Fruit fly (Drosophila melanogaster) whole organism, embryonic: Measurements from ENCODE around the gene Dtg.

Experiments used
- Antp ChIP-seq: fragments of 200-800 bp; sonication (Bioruptor generic); optimal IDR thresholded peaks from 3 replicates; lab custom pipeline; 2016; ENCODE audit warnings: missing biosample characterization, missing genetic modification characterization
- B-H2 ChIP-seq: fragments of 200-800 bp; sonication (Bioruptor generic); optimal IDR thresholded peaks from 2 replicates; lab custom pipeline; 2018; ENCODE audit warnings: missing biosample characterization, mild to moderate bottlenecking, missing genetic modification characterization
- CG10543 ChIP-seq: fragments of 200-800 bp; sonication (Bioruptor generic); optimal IDR thresholded peaks from 3 replicates; lab custom pipeline; 2017; ENCODE audit warnings: missing biosample characterization, mild to moderate bottlenecking, missing genetic modification characterization, moderate library complexity
- CG12659 ChIP-seq: fragments of 200-800 bp; sonication (Bioruptor generic); optimal IDR thresholded peaks from 3 replicates; lab custom pipeline; 2017; ENCODE audit warnings: mild to moderate bottlenecking, missing biosample characterization, missing genetic modification reagents, missing genetic modification characterization
- CG12769 ChIP-seq: fragments of 200-800 bp; sonication (Bioruptor generic); optimal IDR thresholded peaks from 2 replicates; lab custom pipeline; 2019; ENCODE audit warnings: missing biosample characterization, mild to moderate bottlenecking, missing genetic modification characterization, moderate library complexity
- CG13287 ChIP-seq: fragments of 200-800 bp; sonication (Bioruptor generic); IDR thresholded peaks from 2 replicates; pipeline ENCODE4 v1.3.6; 2022; ENCODE audit warnings: missing biosample characterization, missing genetic modification characterization; ENCODE audit not compliant: partially characterized antibody
- CG13424 ChIP-seq: fragments of 200-800 bp; sonication (Bioruptor generic); optimal IDR thresholded peaks from 2 replicates; lab custom pipeline; 2019; ENCODE audit warnings: missing biosample characterization, mild to moderate bottlenecking, missing genetic modification characterization, moderate library complexity
- CG13624 ChIP-seq: fragments of 200-800 bp; sonication (Bioruptor generic); optimal IDR thresholded peaks from 2 replicates; lab custom pipeline; 2016; ENCODE audit warnings: missing biosample characterization, missing genetic modification characterization
- CG15011 ChIP-seq: fragments of 200-800 bp; sonication (Bioruptor generic); optimal IDR thresholded peaks from 3 replicates; lab custom pipeline; 2018; ENCODE audit warnings: missing biosample characterization, mild to moderate bottlenecking, missing genetic modification characterization
- CG15269 ChIP-seq: fragments of 200-800 bp; sonication (Bioruptor generic); optimal IDR thresholded peaks from 2 replicates; lab custom pipeline; 2018; ENCODE audit warnings: missing biosample characterization, mild to moderate bottlenecking, missing genetic modification characterization, moderate library complexity
- CG17361 ChIP-seq: fragments of 200-800 bp; sonication (Bioruptor generic); IDR thresholded peaks from 3 replicates; pipeline ENCODE4 v1.3.6; 2022; ENCODE audit warnings: missing biosample characterization, missing genetic modification characterization
- CG18599 ChIP-seq: fragments of 200-800 bp; sonication (Bioruptor generic); optimal IDR thresholded peaks from 3 replicates; lab custom pipeline; 2017; ENCODE audit warnings: missing biosample characterization, missing genetic modification characterization, mild to moderate bottlenecking, moderate library complexity, missing genetic modification reagents
- CG2199 ChIP-seq: fragments of 200-800 bp; sonication (Bioruptor generic); IDR thresholded peaks from 3 replicates; pipeline ENCODE4 v1.3.6; 2022; ENCODE audit warnings: missing biosample characterization, missing genetic modification characterization
- CG2678 ChIP-seq: fragments of 200-800 bp; sonication (Bioruptor generic); optimal IDR thresholded peaks from 3 replicates; lab custom pipeline; 2019; ENCODE audit warnings: missing biosample characterization, mild to moderate bottlenecking, missing genetic modification characterization, moderate library complexity
- CG7839 ChIP-seq: fragments of 200-800 bp; sonication (Bioruptor generic); optimal IDR thresholded peaks from 3 replicates; lab custom pipeline; 2018; ENCODE audit warnings: missing biosample characterization, mild to moderate bottlenecking, missing genetic modification characterization, moderate library complexity
- CG8388 ChIP-seq: fragments of 200-800 bp; sonication (Bioruptor generic); optimal IDR thresholded peaks from 2 replicates; lab custom pipeline; 2019; ENCODE audit warnings: missing biosample characterization, mild to moderate bottlenecking, missing genetic modification characterization, moderate library complexity
- CG9817 ChIP-seq: fragments of 200-800 bp; sonication (Bioruptor generic); optimal IDR thresholded peaks from 2 replicates; lab custom pipeline; 2018; ENCODE audit warnings: missing biosample characterization, mild to moderate bottlenecking, missing genetic modification characterization, moderate library complexity
- D19B ChIP-seq: fragments of 200-800 bp; sonication (Bioruptor generic); optimal IDR thresholded peaks from 2 replicates; lab custom pipeline; 2017; ENCODE audit warnings: missing biosample characterization, mild to moderate bottlenecking, missing genetic modification characterization
- Dip3 ChIP-seq: fragments of 200-800 bp; sonication (Bioruptor generic); optimal IDR thresholded peaks from 3 replicates; lab custom pipeline; 2016; ENCODE audit warnings: missing biosample characterization, missing genetic modification characterization
- Ets97D ChIP-seq: fragments of 200-800 bp; sonication (Bioruptor generic); optimal IDR thresholded peaks from 3 replicates; lab custom pipeline; 2016; ENCODE audit warnings: missing biosample characterization, missing genetic modification characterization
- HHEX ChIP-seq: fragments of 200-800 bp; sonication (Bioruptor generic); optimal IDR thresholded peaks from 3 replicates; lab custom pipeline; 2017; ENCODE audit warnings: missing biosample characterization, mild to moderate bottlenecking, missing genetic modification characterization, missing genetic modification reagents
- HLH3B ChIP-seq: fragments of 200-800 bp; sonication (Bioruptor generic); IDR thresholded peaks from 2 replicates; pipeline ENCODE4 v1.3.6; 2022; ENCODE audit warnings: missing biosample characterization, missing genetic modification characterization
- Hmr ChIP-seq: fragments of 200-800 bp; sonication (Bioruptor generic); optimal IDR thresholded peaks from 3 replicates; lab custom pipeline; 2017; ENCODE audit warnings: mild to moderate bottlenecking, missing biosample characterization, missing genetic modification reagents, missing genetic modification characterization
- MESR4 ChIP-seq: fragments of 200-800 bp; sonication (Bioruptor generic); optimal IDR thresholded peaks from 2 replicates; lab custom pipeline; 2018; ENCODE audit warnings: missing biosample characterization, mild to moderate bottlenecking, missing genetic modification characterization, moderate library complexity
- Med ChIP-seq: fragments of 200-800 bp; sonication (Bioruptor generic); peaks from one replicate; lab custom pipeline; 2016; ENCODE audit warnings: missing biosample characterization, missing genetic modification characterization, mild to moderate bottlenecking, inconsistent platforms, moderate library complexity
- PHDP ChIP-seq: fragments of 200-800 bp; sonication (Bioruptor generic); optimal IDR thresholded peaks from 3 replicates; lab custom pipeline; 2018; ENCODE audit warnings: missing biosample characterization, mild to moderate bottlenecking, missing genetic modification characterization, moderate library complexity
- Pdp1 ChIP-seq, 2 experiments: fragments of 200-800 bp; sonication (Bioruptor generic); optimal IDR thresholded peaks; 3 replicates each; lab custom pipeline; 2016; ENCODE audit warnings: missing biosample characterization in 2 of 2, missing genetic modification characterization in 2 of 2, mild to moderate bottlenecking in 1 of 2, moderate library complexity in 1 of 2
- Rfx ChIP-seq: fragments of 200-800 bp; sonication (Bioruptor generic); IDR thresholded peaks from 2 replicates; pipeline ENCODE4 v1.3.6; 2022; ENCODE audit warnings: missing biosample characterization, missing genetic modification characterization
- Sry-δ ChIP-seq: fragments of 200-800 bp; sonication (Bioruptor generic); optimal IDR thresholded peaks from 2 replicates; lab custom pipeline; 2016; ENCODE audit warnings: missing biosample characterization, missing genetic modification characterization
- Ssrp ChIP-seq: fragments of 200-800 bp; sonication (Bioruptor generic); optimal IDR thresholded peaks from 2 replicates; lab custom pipeline; 2018; ENCODE audit warnings: missing biosample characterization, mild to moderate bottlenecking, missing genetic modification characterization, moderate library complexity
- abd-A ChIP-seq: fragments of 200-800 bp; sonication (Bioruptor generic); optimal IDR thresholded peaks from 3 replicates; lab custom pipeline; 2019; ENCODE audit warnings: missing biosample characterization, mild to moderate bottlenecking, missing genetic modification characterization, moderate library complexity
- ac ChIP-seq: fragments of 200-800 bp; sonication (Bioruptor generic); optimal IDR thresholded peaks from 3 replicates; lab custom pipeline; 2017; ENCODE audit warnings: missing biosample characterization, mild to moderate bottlenecking, missing genetic modification characterization
- ap ChIP-seq: fragments of 200-800 bp; sonication (Bioruptor generic); IDR thresholded peaks from 2 replicates; pipeline ENCODE4 v1.3.6; 2022; ENCODE audit warnings: missing biosample characterization, missing genetic modification characterization
- caup ChIP-seq: fragments of 200-800 bp; sonication (Bioruptor generic); optimal IDR thresholded peaks from 3 replicates; lab custom pipeline; 2017; ENCODE audit warnings: missing biosample characterization, mild to moderate bottlenecking, missing genetic modification characterization, moderate library complexity; ENCODE audit not compliant: severe bottlenecking
- chinmo ChIP-seq: fragments of 200-800 bp; sonication (Bioruptor generic); IDR thresholded peaks from 4 replicates; pipeline ENCODE4 v1.3.6; 2022; ENCODE audit warnings: missing biosample characterization, missing genetic modification characterization; ENCODE audit not compliant: partially characterized antibody
- dm ChIP-seq: fragments of 200-800 bp; sonication (Bioruptor generic); optimal IDR thresholded peaks from 3 replicates; lab custom pipeline; 2016; ENCODE audit warnings: missing biosample characterization, missing genetic modification characterization
- dmrt11E ChIP-seq: fragments of 200-800 bp; sonication (Bioruptor generic); optimal IDR thresholded peaks from 3 replicates; lab custom pipeline; 2018; ENCODE audit warnings: missing biosample characterization, mild to moderate bottlenecking, missing genetic modification characterization, moderate library complexity
- dysf ChIP-seq: fragments of 200-800 bp; sonication (Bioruptor generic); IDR thresholded peaks from 3 replicates; pipeline ENCODE4 v1.3.6; 2022; ENCODE audit warnings: missing biosample characterization, missing genetic modification characterization
- esg ChIP-seq: fragments of 200-800 bp; sonication (Bioruptor generic); conservative IDR thresholded peaks from 2 replicates; pipeline ENCODE4 v1.3.6; 2022; ENCODE audit warnings: missing biosample characterization, missing genetic modification characterization
- gce ChIP-seq: fragments of 200-800 bp; sonication (Bioruptor generic); IDR thresholded peaks from 3 replicates; pipeline ENCODE4 v1.3.6; 2022; ENCODE audit warnings: missing biosample characterization, missing genetic modification characterization
- gro ChIP-seq: fragments of 200-800 bp; sonication (Bioruptor generic); optimal IDR thresholded peaks from 2 replicates; lab custom pipeline; 2016; ENCODE audit warnings: missing biosample characterization, missing genetic modification characterization
- inv ChIP-seq: fragments of 200-800 bp; sonication (Bioruptor generic); IDR thresholded peaks from 2 replicates; pipeline ENCODE4 v1.3.6; 2022; ENCODE audit warnings: missing biosample characterization, missing genetic modification characterization; ENCODE audit not compliant: partially characterized antibody
- kni ChIP-seq: fragments of 200-800 bp; sonication (Bioruptor generic); optimal IDR thresholded peaks from 3 replicates; lab custom pipeline; 2017; ENCODE audit warnings: mild to moderate bottlenecking, missing biosample characterization, missing genetic modification reagents, missing genetic modification characterization
- otp ChIP-seq: fragments of 200-800 bp; sonication (Bioruptor generic); IDR thresholded peaks from 3 replicates; pipeline ENCODE4, ENCODE4 v1.3.6; 2022; ENCODE audit warnings: missing biosample characterization, missing genetic modification characterization
- sd ChIP-seq: fragments of 200-800 bp; sonication (Bioruptor generic); optimal IDR thresholded peaks from 3 replicates; lab custom pipeline; 2018; ENCODE audit warnings: missing biosample characterization, mild to moderate bottlenecking, missing genetic modification characterization, moderate library complexity
- sens ChIP-seq: fragments of 200-800 bp; sonication (Bioruptor generic); peaks from one replicate; lab custom pipeline; 2016; ENCODE audit warnings: missing biosample characterization, missing genetic modification characterization
- tin ChIP-seq: fragments of 200-800 bp; sonication (Bioruptor generic); optimal IDR thresholded peaks from 3 replicates; lab custom pipeline; 2016; ENCODE audit warnings: missing biosample characterization, missing genetic modification characterization

Gene Dtg

dm6 chr3R:12654253-12654623 lies 6.4 kb downstream of the Dtg start, which contains the start of gene CG6225 (continued):
- TF ChIP-seq CG17361 (0 out of 3 replicates have a peak, but pooled peaks have one; percentile 6), otp (0 out of 3 replicates have a peak, but pooled peaks have one; percentile 2), chinmo (GFP tag; lab: Robert Waterston, UW) (peak; percentile 30; the same call in 1 of the 4 replicates)

dm6 chr3R:12656946-12657566 lies 9.2 kb downstream of the Dtg start:
- TF ChIP-seq ac (GFP tag; lab: Kevin White, UChicago) (no peak), CG13624 (GFP tag; lab: Kevin White, UChicago) (peak; percentile 14), ap (GFP tag; lab: Robert Waterston, UW) (no peak), CG13287 (no peak), Dip3 (GFP tag; lab: Kevin White, UChicago) (peak; percentile 21), HHEX (GFP tag; lab: Kevin White, UChicago) (peak; percentile 37), Pdp1 (GFP tag; optimal IDR thresholded peaks at IDR 0.05; lab: Kevin White, UChicago) (no peak), sd (tag; lab: Kevin White, UChicago) (peak; percentile 76), tin (GFP tag; lab: Kevin White, UChicago) (no peak), CG13424 (tag; lab: Kevin White, UChicago) (peak; percentile 8), abd-A (tag; lab: Kevin White, UChicago) (peak; percentile 12), CG7839 (tag; lab: Kevin White, UChicago) (peak; percentile 39), HLH3B (GFP tag; lab: Robert Waterston, UW) (no peak), Hmr (GFP tag; lab: Kevin White, UChicago) (peak; percentile 63), dmrt11E (tag; lab: Kevin White, UChicago) (no peak), Ets97D (GFP tag; lab: Kevin White, UChicago) (no peak), Sry-δ (GFP tag; lab: Kevin White, UChicago) (no peak), kni (GFP tag; lab: Kevin White, UChicago) (no peak), dysf (peak; percentile 27; the same call in 1 of the 3 replicates), Med (GFP tag; lab: Kevin White, UChicago) (peak; percentile 71), Rfx (GFP tag; lab: Robert Waterston, UW) (peak; percentile 53), sens (GFP tag; lab: Kevin White, UChicago) (peak; percentile 76), CG12659 (GFP tag; lab: Kevin White, UChicago) (peak; percentile 12), CG15269 (tag; lab: Kevin White, UChicago) (peak; percentile 27), Ssrp (tag; lab: Kevin White, UChicago) (no peak), chinmo (GFP tag; lab: Robert Waterston, UW) (no peak), B-H2 (GFP tag; lab: Kevin White, UChicago) (peak; percentile 29), gce (no peak), dm (no peak), MESR4 (GFP tag; lab: Kevin White, UChicago) (no peak), inv (GFP tag; lab: Robert Waterston, UW) (no peak), CG18599 (GFP tag; lab: Kevin White, UChicago) (peak; percentile 69), D19B (GFP tag; lab: Kevin White, UChicago) (peak; percentile 18), Antp (GFP tag; lab: Kevin White, UChicago) (no peak), CG12769 (tag; lab: Kevin White, UChicago) (peak; percentile 20), caup (peak; percentile 62), CG10543 (GFP tag; lab: Kevin White, UChicago) (peak; percentile 14), CG8388 (GFP tag; lab: Kevin White, UChicago) (peak; percentile 55), esg (GFP tag; lab: Robert Waterston, UW) (no peak), PHDP (peak; percentile 16), CG2199 (GFP tag; lab: Robert Waterston, UW) (no peak), CG9817 (tag; lab: Kevin White, UChicago) (peak; percentile 24), CG2678 (peak; percentile 39), CG15011 (GFP tag; lab: Kevin White, UChicago) (peak; percentile 7), gro (peak; percentile 0)
